Worm (Caenorhabditis elegans): ENCODE results near the gene Y57G7A.5.

- TF ChIP-seq skn-1 (tag; optimal IDR thresholded peaks at IDR 0.05) (no peak), F49E8.2 (tag; optimal IDR thresholded peaks at IDR 0.05; ENCODE audit: borderline replicate concordance) (no peak), sdz-12 (GFP tag; optimal IDR thresholded peaks at IDR 0.05) (no peak), lin-38 (GFP tag; IDR thresholded peaks at IDR 0.05) (no peak), spr-1 (tag; optimal IDR thresholded peaks at IDR 0.05) (no peak)
These were observed 32.9 kb downstream of the Y57G7A.5 start for ce11 chrII:1242475-1242874.
